Fruit fly (Drosophila melanogaster): Measurements from ENCODE around the gene Rcd7.

Rcd7 gene

DNA sequence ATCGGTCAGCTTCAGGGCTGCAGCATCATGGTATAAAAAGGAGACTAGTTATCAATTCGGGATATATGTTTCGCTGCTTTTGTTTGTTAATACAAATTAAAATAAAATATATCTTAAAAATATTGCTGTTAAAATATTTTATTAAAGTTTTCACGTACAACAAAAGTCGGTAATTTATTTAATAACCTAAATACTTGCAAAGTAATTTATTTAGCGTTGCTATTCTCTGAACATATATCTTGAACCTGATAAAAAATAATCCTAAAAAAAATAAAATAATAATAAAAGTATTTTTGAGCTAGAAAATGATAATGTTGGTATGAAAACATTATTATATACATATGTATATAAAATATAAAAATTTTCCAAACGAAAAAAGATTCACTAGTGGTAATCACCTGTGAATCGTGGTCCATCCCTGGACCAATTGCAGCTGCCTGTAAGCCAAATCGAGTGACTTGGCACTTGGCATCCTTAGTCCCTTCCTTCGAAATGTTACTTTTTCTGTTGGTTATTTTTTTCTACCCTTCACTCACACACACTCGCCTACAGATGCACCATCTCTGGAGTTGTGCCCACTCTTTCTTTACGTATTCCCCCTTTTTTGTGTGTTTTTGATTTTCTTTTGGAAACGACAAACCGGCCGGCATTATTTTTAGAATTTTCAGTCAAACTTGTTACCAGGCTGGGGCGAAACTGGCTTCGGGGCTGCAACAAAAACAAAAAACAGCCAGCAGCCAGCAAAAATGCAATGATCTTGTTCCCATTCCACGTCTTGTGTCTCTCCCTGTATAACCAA lies 12.5 kb downstream of the Rcd7 start (continued):
- TF ChIP-seq bbx (GFP tag; IDR thresholded peaks at IDR 0.05; ENCODE audit: partially characterized antibody) = no peak
- no peak for TF ChIP-seq CG14050 (GFP tag; IDR thresholded peaks at IDR 0.05)
- no peak for TF ChIP-seq onecut (GFP tag; IDR thresholded peaks at IDR 0.05)
- TF ChIP-seq danr (GFP tag; IDR thresholded peaks at IDR 0.05) = no peak
- no peak for TF ChIP-seq CG7271 (tag; optimal IDR thresholded peaks at IDR 0.05)
- TF ChIP-seq Ets97D (GFP tag; optimal IDR thresholded peaks at IDR 0.05) = no peak
- TF ChIP-seq CG12236 (GFP tag; optimal IDR thresholded peaks at IDR 0.05) = no peak
- TF ChIP-seq chm (GFP tag; IDR thresholded peaks at IDR 0.05) = no peak
- TF ChIP-seq Eip74EF (GFP tag; optimal IDR thresholded peaks at IDR 0.05) = no peak
- no peak for TF ChIP-seq ato (GFP tag; IDR thresholded peaks at IDR 0.05; ENCODE audit: partially characterized antibody)
- TF ChIP-seq CG30020 (tag; optimal IDR thresholded peaks at IDR 0.05) = peak; percentile 21
- TF ChIP-seq CG2120 (GFP tag; optimal IDR thresholded peaks at IDR 0.05) = no peak
- no peak for TF ChIP-seq CG12769 (tag; optimal IDR thresholded peaks at IDR 0.05)
- TF ChIP-seq sug (tag; optimal IDR thresholded peaks at IDR 0.05) = no peak
- no peak for TF ChIP-seq yki (optimal IDR thresholded peaks at IDR 0.05)
- TF ChIP-seq eve (GFP tag; optimal IDR thresholded peaks at IDR 0.05) = no peak
- peak; percentile 77 for TF ChIP-seq CG17361 (GFP tag; IDR thresholded peaks at IDR 0.05)
- TF ChIP-seq CG17568 (GFP tag; optimal IDR thresholded peaks at IDR 0.05) = no peak
- TF ChIP-seq CG12155 (GFP tag; optimal IDR thresholded peaks at IDR 0.05) = no peak
- no peak for TF ChIP-seq Oaz (GFP tag; IDR thresholded peaks at IDR 0.05)
- no peak for TF ChIP-seq pb (GFP tag; optimal IDR thresholded peaks at IDR 0.05)
- TF ChIP-seq ase (GFP tag; IDR thresholded peaks at IDR 0.05) = no peak
- no peak for TF ChIP-seq Usf (GFP tag; optimal IDR thresholded peaks at IDR 0.05)
- TF ChIP-seq gsb (GFP tag; IDR thresholded peaks at IDR 0.05) = no peak
- TF ChIP-seq CG17802 (tag; optimal IDR thresholded peaks at IDR 0.05) = no peak
- no peak for TF ChIP-seq Neu2 (GFP tag; optimal IDR thresholded peaks at IDR 0.05; ENCODE audit: borderline replicate concordance)
- TF ChIP-seq dpn (GFP tag; optimal IDR thresholded peaks at IDR 0.05) = no peak
- no peak for TF ChIP-seq CG13123 (GFP tag; optimal IDR thresholded peaks at IDR 0.05)
- no peak for TF ChIP-seq Nf-YA (GFP tag; IDR thresholded peaks at IDR 0.05)
- no peak for TF ChIP-seq Ada2b (GFP tag; IDR thresholded peaks at IDR 0.05)
- TF ChIP-seq dm (GFP tag; optimal IDR thresholded peaks at IDR 0.05) = no peak
- TF ChIP-seq CG8089 (GFP tag; optimal IDR thresholded peaks at IDR 0.05) = no peak
- no peak for TF ChIP-seq CrebB (tag; optimal IDR thresholded peaks at IDR 0.05)
- no peak for TF ChIP-seq Nf-YC (tag; optimal IDR thresholded peaks at IDR 0.05)
- TF ChIP-seq CG10979 (tag; optimal IDR thresholded peaks at IDR 0.05) = peak; percentile 67
- no peak for TF ChIP-seq PHDP (tag; optimal IDR thresholded peaks at IDR 0.05)
- TF ChIP-seq chinmo (GFP tag; IDR thresholded peaks at IDR 0.05; ENCODE audit: partially characterized antibody) = 0 out of 4 replicates have a peak, but pooled peaks have one; percentile 63
- TF ChIP-seq vfl (GFP tag; optimal IDR thresholded peaks at IDR 0.05) = no peak
- TF ChIP-seq slbo (GFP tag; IDR thresholded peaks at IDR 0.05) = no peak
- no peak for TF ChIP-seq bab2 (GFP tag; optimal IDR thresholded peaks at IDR 0.05)
- TF ChIP-seq CG15514 (GFP tag; optimal IDR thresholded peaks at IDR 0.05) = no peak
- TF ChIP-seq CG17912 (GFP tag; optimal IDR thresholded peaks at IDR 0.05) = no peak
- no peak for TF ChIP-seq CG13287 (GFP tag; IDR thresholded peaks at IDR 0.05; ENCODE audit: partially characterized antibody)
- TF ChIP-seq gcm (GFP tag; optimal IDR thresholded peaks at IDR 0.05) = no peak
- TF ChIP-seq CG18599 (GFP tag; optimal IDR thresholded peaks at IDR 0.05) = no peak
- no peak for TF ChIP-seq HLH3B (GFP tag; IDR thresholded peaks at IDR 0.05)
- TF ChIP-seq CG9932 (GFP tag; IDR thresholded peaks at IDR 0.05) = no peak
- no peak for TF ChIP-seq CG14441 (GFP tag; IDR thresholded peaks at IDR 0.05)
- no peak for TF ChIP-seq her (GFP tag; optimal IDR thresholded peaks at IDR 0.05)
- no peak for TF ChIP-seq twi (tag; optimal IDR thresholded peaks at IDR 0.05)

Data from whole organism, embryonic.